Worm (Caenorhabditis elegans) whole organism, late embryonic: ENCODE measurements around the gene K01A12.3.

Experiments
- C08G9.2 ChIP-seq: sonication (generic microtip); optimal IDR thresholded peaks from 2 replicates; lab custom pipeline; 2016; ENCODE audit warnings: mild to moderate bottlenecking, missing genetic modification characterization, moderate library complexity, missing compliant biosample characterization
- K09A11.1 ChIP-seq: sonication (generic microtip); optimal IDR thresholded peaks from 2 replicates; lab custom pipeline; 2017; ENCODE audit warnings: antibody characterized with exemption, mild to moderate bottlenecking, missing genetic modification characterization, missing compliant biosample characterization; ENCODE audit not compliant: insufficient read depth
- T23F11.4 ChIP-seq: fragments of 200-800 bp; sonication (Bioruptor generic); optimal IDR thresholded peaks from 2 replicates; lab custom pipeline; 2018; ENCODE audit warnings: mild to moderate bottlenecking, missing genetic modification characterization, missing compliant biosample characterization
- ceh-19 ChIP-seq: fragments of 200-800 bp; sonication (Bioruptor generic); optimal IDR thresholded peaks from 2 replicates; lab custom pipeline; 2018; ENCODE audit warnings: mild to moderate bottlenecking, missing genetic modification characterization, missing compliant biosample characterization
- ceh-24 ChIP-seq: sonication (generic microtip); optimal IDR thresholded peaks from 2 replicates; lab custom pipeline; 2016; ENCODE audit warnings: mild to moderate bottlenecking, missing genetic modification characterization, missing compliant biosample characterization
- ceh-34 ChIP-seq: sonication (generic microtip); optimal IDR thresholded peaks from 2 replicates; lab custom pipeline; 2016; ENCODE audit warnings: mild to moderate bottlenecking, missing genetic modification characterization, missing compliant biosample characterization
- ceh-48 ChIP-seq: sonication (generic microtip); optimal IDR thresholded peaks from 2 replicates; lab custom pipeline; 2016; ENCODE audit warnings: missing genetic modification characterization, inconsistent platforms, missing compliant biosample characterization
- ceh-6 ChIP-seq: fragments of 200-800 bp; sonication (Bioruptor generic); optimal IDR thresholded peaks from 2 replicates; lab custom pipeline; 2018; ENCODE audit warnings: mild to moderate bottlenecking, missing genetic modification characterization, missing compliant biosample characterization
- dmd-4 ChIP-seq: sonication (generic microtip); optimal IDR thresholded peaks from 2 replicates; lab custom pipeline; 2016; ENCODE audit warnings: borderline replicate concordance, missing genetic modification characterization, missing compliant biosample characterization
- elt-4 ChIP-seq: sonication (generic microtip); optimal IDR thresholded peaks from 2 replicates; lab custom pipeline; 2016; ENCODE audit warnings: missing genetic modification characterization, missing compliant biosample characterization
- ets-4 ChIP-seq: sonication (generic microtip); optimal IDR thresholded peaks from 2 replicates; lab custom pipeline; 2016; ENCODE audit warnings: missing genetic modification characterization, missing compliant biosample characterization
- eyg-1 ChIP-seq: sonication (generic microtip); optimal IDR thresholded peaks from 2 replicates; lab custom pipeline; 2016; ENCODE audit warnings: missing genotype, missing genetic modification characterization, missing compliant biosample characterization
- fax-1 ChIP-seq: sonication (generic microtip); optimal IDR thresholded peaks from 2 replicates; lab custom pipeline; 2016; ENCODE audit warnings: missing genotype, missing genetic modification characterization, missing compliant biosample characterization
- fkh-10 ChIP-seq: fragments of 150-350 bp; optimal IDR thresholded peaks from 2 replicates; lab custom pipeline; 2014; ENCODE audit warnings: missing biosample characterization, missing genetic modification reagents, missing genetic modification characterization
- fkh-6 ChIP-seq: sonication (generic microtip); optimal IDR thresholded peaks from 2 replicates; lab custom pipeline; 2016; ENCODE audit warnings: missing genetic modification characterization, missing compliant biosample characterization
- gmeb-2 ChIP-seq: sonication (generic microtip); optimal IDR thresholded peaks from 2 replicates; lab custom pipeline; 2016; ENCODE audit warnings: missing genetic modification characterization, inconsistent platforms, missing compliant biosample characterization
- hlh-15 ChIP-seq: sonication (generic microtip); optimal IDR thresholded peaks from 2 replicates; lab custom pipeline; 2016; ENCODE audit warnings: missing genetic modification characterization, missing compliant biosample characterization
- hlh-30 ChIP-seq: sonication (generic microtip); optimal IDR thresholded peaks from 2 replicates; lab custom pipeline; 2017; ENCODE audit warnings: antibody characterized with exemption, missing genetic modification characterization, missing compliant biosample characterization; ENCODE audit not compliant: insufficient read depth
- hlh-8 ChIP-seq: sonication (generic microtip); optimal IDR thresholded peaks from 2 replicates; lab custom pipeline; 2016; ENCODE audit warnings: missing genotype, missing genetic modification characterization, missing compliant biosample characterization
- lin-11 ChIP-seq: fragments of 200-800 bp; sonication (Bioruptor generic); optimal IDR thresholded peaks from 2 replicates; lab custom pipeline; 2018; ENCODE audit warnings: mild to moderate bottlenecking, missing genetic modification characterization, missing compliant biosample characterization
- madf-2 ChIP-seq: sonication (generic microtip); optimal IDR thresholded peaks from 2 replicates; lab custom pipeline; 2017; ENCODE audit warnings: missing genetic modification characterization, missing compliant biosample characterization
- nhr-232 ChIP-seq: sonication (generic microtip); optimal IDR thresholded peaks from 2 replicates; lab custom pipeline; 2016; ENCODE audit warnings: missing genetic modification characterization, missing compliant biosample characterization
- npax-4 ChIP-seq: sonication (generic microtip); optimal IDR thresholded peaks from 2 replicates; lab custom pipeline; 2016; ENCODE audit warnings: missing genetic modification characterization, missing compliant biosample characterization
- pag-3 ChIP-seq: sonication (generic microtip); optimal IDR thresholded peaks from 2 replicates; lab custom pipeline; 2016; ENCODE audit warnings: missing compliant biosample characterization, missing genetic modification characterization, borderline replicate concordance
- pax-1 ChIP-seq: fragments of 150-350 bp; optimal IDR thresholded peaks from 2 replicates; lab custom pipeline; 2014; ENCODE audit warnings: missing biosample characterization, missing genetic modification characterization
- pha-2 ChIP-seq: sonication (generic microtip); optimal IDR thresholded peaks from 2 replicates; lab custom pipeline; 2017; ENCODE audit warnings: mild to moderate bottlenecking, missing genetic modification characterization, missing compliant biosample characterization
- pha-4 ChIP-seq: fragments of 150-350 bp; optimal IDR thresholded peaks from 2 replicates; lab custom pipeline; 2018; ENCODE audit warnings: missing biosample characterization, missing genetic modification reagents, missing genetic modification characterization
- pqm-1 ChIP-seq: sonication (generic microtip); optimal IDR thresholded peaks from 2 replicates; lab custom pipeline; 2016; ENCODE audit warnings: missing genetic modification characterization, missing compliant biosample characterization
- pros-1 ChIP-seq: fragments of 150-350 bp; optimal IDR thresholded peaks from 2 replicates; lab custom pipeline; 2014; ENCODE audit warnings: missing biosample characterization, missing genetic modification reagents, missing genetic modification characterization
- ref-2 ChIP-seq: sonication (generic microtip); optimal IDR thresholded peaks from 2 replicates; lab custom pipeline; 2016; ENCODE audit warnings: missing genetic modification characterization, missing compliant biosample characterization
- sdc-2 ChIP-seq: sonication (generic microtip); optimal IDR thresholded peaks from 2 replicates; lab custom pipeline; 2016; ENCODE audit warnings: missing genotype, missing genetic modification characterization, missing compliant biosample characterization
- sox-2 ChIP-seq: fragments of 200-800 bp; sonication (Bioruptor generic); IDR thresholded peaks from 2 replicates; pipeline ENCODE4 v1.3.6; 2022; ENCODE audit warnings: missing genetic modification reagents, missing genetic modification characterization, missing compliant biosample characterization
- syd-9 ChIP-seq: sonication (generic microtip); optimal IDR thresholded peaks from 2 replicates; lab custom pipeline; 2016; ENCODE audit warnings: mild to moderate bottlenecking, missing genetic modification characterization, moderate library complexity, missing compliant biosample characterization
- tbx-2 ChIP-seq: sonication (generic microtip); optimal IDR thresholded peaks from 2 replicates; lab custom pipeline; 2016; ENCODE audit warnings: missing genetic modification characterization, missing compliant biosample characterization
- tbx-7 ChIP-seq: sonication (generic microtip); optimal IDR thresholded peaks from 2 replicates; lab custom pipeline; 2016; ENCODE audit warnings: missing genotype, missing genetic modification characterization, missing compliant biosample characterization
- unc-42 ChIP-seq: sonication (generic microtip); optimal IDR thresholded peaks from 2 replicates; lab custom pipeline; 2016; ENCODE audit warnings: missing genotype, missing genetic modification characterization, missing compliant biosample characterization
- unc-55 ChIP-seq: sonication (generic microtip); optimal IDR thresholded peaks from 2 replicates; lab custom pipeline; 2017; ENCODE audit warnings: missing biosample characterization, missing genetic modification reagents, missing genetic modification characterization
- unc-86 ChIP-seq: sonication (generic microtip); optimal IDR thresholded peaks from 2 replicates; lab custom pipeline; 2016; ENCODE audit warnings: missing genetic modification characterization, missing compliant biosample characterization
- zip-5 ChIP-seq: sonication (generic microtip); optimal IDR thresholded peaks from 2 replicates; lab custom pipeline; 2016; ENCODE audit warnings: missing genetic modification characterization, missing compliant biosample characterization

Gene K01A12.3

ce11 chrX:8601235-8601634 is 23.8 kb downstream of the K01A12.3 start, which contains the start of gene F18E9.1:
F18E9.1 (plus strand) TSS chrX:8601535.
- TF ChIP-seq elt-4: no peak
- no peak for TF ChIP-seq gmeb-2 (tag; lab: Kevin White, UChicago)
- no peak for TF ChIP-seq hlh-8
- TF ChIP-seq fax-1 (tag; lab: Kevin White, UChicago): no peak
- TF ChIP-seq npax-4: no peak
- TF ChIP-seq pros-1 (tag; lab: Kevin White, UChicago): no peak
- TF ChIP-seq ceh-34 (tag; lab: Kevin White, UChicago): no peak
- TF ChIP-seq madf-2: no peak
- no peak for TF ChIP-seq pha-2 (tag; lab: Kevin White, UChicago)
- TF ChIP-seq pha-4 (tag; lab: Kevin White, UChicago): no peak
- TF ChIP-seq, all 69 proteins: peak for 0

DNA sequence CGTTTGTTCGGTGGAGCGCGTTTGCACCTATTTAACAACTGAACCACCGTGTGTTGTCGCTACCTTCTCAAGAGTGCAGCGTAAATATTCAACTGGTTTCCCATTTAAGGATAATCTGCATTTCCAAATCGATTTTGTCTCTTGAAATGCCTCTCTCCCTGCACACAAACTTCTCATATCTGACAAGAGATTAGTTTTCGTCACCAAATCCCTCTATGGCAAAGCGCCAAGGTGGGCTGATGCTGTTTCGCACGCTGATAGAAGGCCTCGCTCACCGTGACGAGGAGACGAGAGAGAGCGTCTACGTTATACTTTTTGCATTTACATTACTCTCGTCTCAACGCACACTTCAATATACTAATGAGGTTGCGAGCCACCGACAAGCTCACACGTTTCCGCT is 25.3 kb downstream of the K01A12.3 start:
- no peak for TF ChIP-seq unc-86 (tag; lab: Kevin White, UChicago)
- TF ChIP-seq madf-2: no peak
- no peak for TF ChIP-seq lin-11 (tag; lab: Kevin White, UChicago)
- no peak for TF ChIP-seq ceh-48
- TF ChIP-seq zip-5 (tag; lab: Kevin White, UChicago): no peak
- no peak for TF ChIP-seq hlh-15
- TF ChIP-seq unc-55 (GFP tag; lab: Kevin White, UChicago): no peak
- no peak for TF ChIP-seq elt-4
- TF ChIP-seq tbx-2 (tag; lab: Kevin White, UChicago): no peak
- TF ChIP-seq ceh-24 (tag; lab: Kevin White, UChicago): no peak
- no peak for TF ChIP-seq pros-1 (tag; lab: Kevin White, UChicago)
- TF ChIP-seq pax-1 (tag; lab: Kevin White, UChicago): no peak
- no peak for TF ChIP-seq ceh-19 (GFP tag; lab: Kevin White, UChicago)
- TF ChIP-seq tbx-7: no peak
- no peak for TF ChIP-seq npax-4
- TF ChIP-seq syd-9: no peak
- TF ChIP-seq ceh-6 (GFP tag; lab: Kevin White, UChicago): no peak

- TF ChIP-seq pqm-1 (tag; lab: Kevin White, UChicago) (no peak), C08G9.2 (tag; lab: Kevin White, UChicago) (no peak), unc-42 (tag; lab: Kevin White, UChicago) (no peak), pax-1 (tag; lab: Kevin White, UChicago) (no peak), pag-3 (tag; lab: Kevin White, UChicago) (no peak), npax-4 (no peak), dmd-4 (tag; lab: Kevin White, UChicago) (no peak), tbx-7 (no peak), fkh-10 (no peak), syd-9 (no peak), nhr-232 (tag; lab: Kevin White, UChicago) (no peak), T23F11.4 (GFP tag; lab: Kevin White, UChicago) (no peak), fkh-6 (tag; lab: Kevin White, UChicago) (no peak), K09A11.1 (tag; lab: Kevin White, UChicago) (no peak), zip-5 (tag; lab: Kevin White, UChicago) (no peak)
Measured at ce11 chrX:8598491-8598890, 26.5 kb downstream of the K01A12.3 start.

DNA sequence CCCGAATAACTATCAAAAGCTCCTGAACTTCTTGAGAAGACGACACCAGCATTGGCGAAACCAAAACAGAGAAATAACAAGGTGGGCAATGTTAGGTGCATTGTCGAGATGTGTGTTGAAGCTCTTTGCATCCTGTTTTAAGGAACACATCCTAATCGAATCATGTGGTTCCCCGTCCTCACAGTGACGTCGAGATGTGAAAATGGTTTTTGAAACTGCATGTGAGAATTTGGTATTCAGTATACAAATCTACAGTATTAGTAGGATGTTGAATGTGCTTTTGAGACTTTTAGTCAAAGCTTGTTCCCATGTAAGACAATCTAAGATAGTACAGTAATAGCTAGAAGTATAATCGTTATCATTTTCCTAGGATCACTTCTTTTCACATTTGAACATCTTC is 27.3 kb downstream of the K01A12.3 start, which contains the start of gene F18E9.7:
F18E9.7 (minus strand) TSS at position 101 of the 400 bp plus-strand sequence.
- TF ChIP-seq sox-2 (GFP tag; lab: Robert Waterston, UW) (no peak), sdc-2 (tag; lab: Kevin White, UChicago) (no peak)

ce11 chrX:8592881-8593280 is 32.1 kb downstream of the K01A12.3 start, which contains the start of gene nlp-7:
nlp-7 (plus strand) TSS chrX:8593181.
- TF ChIP-seq ceh-24 (tag; lab: Kevin White, UChicago): no peak
- TF ChIP-seq hlh-8: no peak
- TF ChIP-seq T23F11.4 (GFP tag; lab: Kevin White, UChicago): no peak
- TF ChIP-seq eyg-1 (tag; lab: Kevin White, UChicago): no peak
- no peak for TF ChIP-seq ref-2
- no peak for TF ChIP-seq elt-4
- no peak for TF ChIP-seq ets-4 (tag; lab: Kevin White, UChicago)
- TF ChIP-seq tbx-7: no peak
- no peak for TF ChIP-seq hlh-30
- no peak for TF ChIP-seq pha-2 (tag; lab: Kevin White, UChicago)
- TF ChIP-seq, all 69 proteins: peak for 0
